Worm (Caenorhabditis elegans): ENCODE measurements around the gene T28A8.2.

- no peak for TF ChIP-seq fkh-10 (GFP tag; optimal IDR thresholded peaks at IDR 0.05)
- TF ChIP-seq dve-1 (tag; optimal IDR thresholded peaks at IDR 0.05), result no peak
- no peak for TF ChIP-seq ets-4 (tag; optimal IDR thresholded peaks at IDR 0.05)
- TF ChIP-seq pqm-1 (tag; optimal IDR thresholded peaks at IDR 0.05), result no peak
- no peak for TF ChIP-seq gmeb-2 (tag; optimal IDR thresholded peaks at IDR 0.05)
- TF ChIP-seq ceh-14 (tag; optimal IDR thresholded peaks at IDR 0.05), result no peak
- no peak for TF ChIP-seq elt-2 (tag; optimal IDR thresholded peaks at IDR 0.05)
- no peak for TF ChIP-seq ama-1 (optimal IDR thresholded peaks at IDR 0.05)
- TF ChIP-seq eyg-1 (tag; optimal IDR thresholded peaks at IDR 0.05), result no peak
- TF ChIP-seq T23F11.4 (GFP tag; optimal IDR thresholded peaks at IDR 0.05), result no peak
These were observed 29.8 kb upstream of the T28A8.2 start for ce11 chrIII:13525118-13525839.

All from whole organism, late embryonic.